Fruit fly (Drosophila melanogaster) whole organism, pupa: Measurements from ENCODE around the gene CG7728.

ENCODE experiments used
- CG10348 ChIP-seq: fragments of 200-800 bp; sonication (Bioruptor generic); IDR thresholded peaks from 2 replicates; pipeline ENCODE4 v1.3.6; 2022; ENCODE audit warnings: missing biosample characterization, missing genetic modification characterization
- CG12605 ChIP-seq: fragments of 200-800 bp; sonication (Bioruptor generic); IDR thresholded peaks from 2 replicates; pipeline ENCODE4 v1.3.6; 2022; ENCODE audit warnings: missing biosample characterization, missing genetic modification characterization
- CG13204 ChIP-seq: fragments of 200-800 bp; sonication (Bioruptor generic); optimal IDR thresholded peaks from 2 replicates; lab custom pipeline; 2018; ENCODE audit warnings: missing biosample characterization, mild to moderate bottlenecking, missing genetic modification characterization, moderate library complexity
- CG14655 ChIP-seq: fragments of 200-800 bp; sonication (Bioruptor generic); optimal IDR thresholded peaks from 3 replicates; lab custom pipeline; 2017; ENCODE audit warnings: mild to moderate bottlenecking, missing biosample characterization, missing genetic modification reagents, missing genetic modification characterization
- CG15710 ChIP-seq: fragments of 200-800 bp; sonication (Bioruptor generic); optimal IDR thresholded peaks from 2 replicates; lab custom pipeline; 2018; ENCODE audit warnings: missing biosample characterization, mild to moderate bottlenecking, missing genetic modification characterization, moderate library complexity
- CG17806 ChIP-seq: fragments of 200-800 bp; sonication (Bioruptor generic); optimal IDR thresholded peaks from 2 replicates; lab custom pipeline; 2018; ENCODE audit warnings: missing biosample characterization, mild to moderate bottlenecking, missing genetic modification characterization, moderate library complexity
- CG32121 ChIP-seq: fragments of 200-800 bp; sonication (Bioruptor generic); IDR thresholded peaks from 2 replicates; pipeline ENCODE4 v1.3.6; 2022; ENCODE audit warnings: missing biosample characterization, missing genetic modification characterization
- CG34367 ChIP-seq: fragments of 200-800 bp; sonication (Bioruptor generic); optimal IDR thresholded peaks from 2 replicates; lab custom pipeline; 2018; ENCODE audit warnings: missing biosample characterization, mild to moderate bottlenecking, missing genetic modification characterization
- CG4496 ChIP-seq: fragments of 200-800 bp; sonication (Bioruptor generic); IDR thresholded peaks from 3 replicates; pipeline ENCODE4 v1.3.6; 2022; ENCODE audit warnings: missing biosample characterization, missing genetic modification characterization
- CG8159 ChIP-seq: fragments of 200-800 bp; sonication (Bioruptor generic); optimal IDR thresholded peaks from 3 replicates; lab custom pipeline; 2018; ENCODE audit warnings: missing biosample characterization, mild to moderate bottlenecking, missing genetic modification characterization, moderate library complexity
- CG8301 ChIP-seq: fragments of 200-800 bp; sonication (Bioruptor generic); optimal IDR thresholded peaks from 2 replicates; lab custom pipeline; 2018; ENCODE audit warnings: missing biosample characterization, mild to moderate bottlenecking, missing genetic modification characterization
- CG9948 ChIP-seq: fragments of 200-800 bp; sonication (Bioruptor generic); optimal IDR thresholded peaks from 2 replicates; lab custom pipeline; 2018; ENCODE audit warnings: missing biosample characterization, mild to moderate bottlenecking, missing genetic modification characterization, moderate library complexity
- D1 ChIP-seq: fragments of 200-800 bp; sonication (Bioruptor generic); optimal IDR thresholded peaks from 2 replicates; lab custom pipeline; 2018; ENCODE audit warnings: missing biosample characterization, mild to moderate bottlenecking, missing genetic modification characterization, moderate library complexity
- EcR ChIP-seq: fragments of 200-800 bp; sonication (Bioruptor generic); optimal IDR thresholded peaks from 3 replicates; lab custom pipeline; 2019; ENCODE audit warnings: missing biosample characterization, missing genetic modification characterization, mild to moderate bottlenecking, moderate library complexity, missing genetic modification reagents
- Ets98B ChIP-seq: fragments of 200-800 bp; sonication (Bioruptor generic); IDR thresholded peaks from 2 replicates; pipeline ENCODE4 v1.3.6; 2022; ENCODE audit warnings: missing biosample characterization, missing genetic modification characterization
- Pif1A ChIP-seq: fragments of 200-800 bp; sonication (Bioruptor generic); optimal IDR thresholded peaks from 3 replicates; lab custom pipeline; 2016; ENCODE audit warnings: missing biosample characterization, missing genetic modification characterization
- Pif1B ChIP-seq: fragments of 200-800 bp; sonication (Bioruptor generic); optimal IDR thresholded peaks from 3 replicates; lab custom pipeline; 2016; ENCODE audit warnings: missing biosample characterization, missing genetic modification characterization
- Snoo ChIP-seq: fragments of 200-800 bp; sonication (Bioruptor generic); optimal IDR thresholded peaks from 3 replicates; lab custom pipeline; 2017; ENCODE audit warnings: missing biosample characterization, mild to moderate bottlenecking, missing genetic modification characterization, inconsistent platforms
- fd96Ca ChIP-seq: fragments of 200-800 bp; sonication (Bioruptor generic); IDR thresholded peaks from 3 replicates; pipeline ENCODE4 v1.3.6; 2022; ENCODE audit warnings: missing biosample characterization, missing genetic modification characterization
- gl ChIP-seq: fragments of 200-800 bp; sonication (Bioruptor generic); optimal IDR thresholded peaks from 2 replicates; lab custom pipeline; 2018; ENCODE audit warnings: missing biosample characterization, mild to moderate bottlenecking, missing genetic modification characterization
- rn ChIP-seq: fragments of 200-800 bp; sonication (Bioruptor generic); IDR thresholded peaks from 2 replicates; pipeline ENCODE4 v1.3.6; 2022; ENCODE audit warnings: missing biosample characterization, missing genetic modification characterization

The CG7728 gene

DNA sequence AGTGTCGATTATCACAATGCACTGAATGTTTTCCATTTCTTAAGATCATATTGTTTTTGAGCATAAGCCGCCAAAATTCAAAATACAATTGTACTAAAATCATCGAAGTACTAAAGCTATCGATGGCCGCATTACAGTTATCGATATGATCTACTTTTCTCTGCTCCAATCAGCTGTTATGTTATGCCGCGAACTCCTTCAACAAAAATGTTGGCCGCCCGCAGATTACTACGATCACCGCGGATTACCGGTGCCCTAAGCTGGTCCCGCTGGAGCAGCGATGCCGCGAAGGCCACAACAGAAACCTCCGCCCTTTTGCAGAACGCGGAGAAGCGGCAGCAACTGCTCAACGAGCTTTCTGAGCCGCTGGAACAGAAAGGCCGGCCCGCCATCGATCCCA is 19.2 kb downstream of the CG7728 start, which contains the start of gene beg:
Gene beg, plus strand, starts transcription at position 177 of the 400 bp plus-strand sequence.
- TF ChIP-seq CG13204 (GFP tag; lab: Kevin White, UChicago) = no peak
- TF ChIP-seq Snoo = no peak
- no peak for TF ChIP-seq Pif1B (GFP tag; lab: Kevin White, UChicago)
- no peak for TF ChIP-seq CG14655 (GFP tag; lab: Kevin White, UChicago)
- TF ChIP-seq Pif1A (GFP tag; lab: Kevin White, UChicago) = no peak
- no peak for TF ChIP-seq fd96Ca
- TF ChIP-seq CG4496 = no peak
- TF ChIP-seq CG15710 (tag; lab: Kevin White, UChicago) = no peak
- TF ChIP-seq gl (tag; lab: Kevin White, UChicago) = no peak
- TF ChIP-seq CG12605 = no peak
- TF ChIP-seq EcR (GFP tag; lab: Kevin White, UChicago) = no peak
- no peak for TF ChIP-seq CG10348
- TF ChIP-seq CG9948 (tag; lab: Kevin White, UChicago) = no peak
- TF ChIP-seq CG34367 (tag; lab: Kevin White, UChicago) = no peak
- TF ChIP-seq CG8159 (tag; lab: Kevin White, UChicago) = no peak
- no peak for TF ChIP-seq Ets98B

DNA sequence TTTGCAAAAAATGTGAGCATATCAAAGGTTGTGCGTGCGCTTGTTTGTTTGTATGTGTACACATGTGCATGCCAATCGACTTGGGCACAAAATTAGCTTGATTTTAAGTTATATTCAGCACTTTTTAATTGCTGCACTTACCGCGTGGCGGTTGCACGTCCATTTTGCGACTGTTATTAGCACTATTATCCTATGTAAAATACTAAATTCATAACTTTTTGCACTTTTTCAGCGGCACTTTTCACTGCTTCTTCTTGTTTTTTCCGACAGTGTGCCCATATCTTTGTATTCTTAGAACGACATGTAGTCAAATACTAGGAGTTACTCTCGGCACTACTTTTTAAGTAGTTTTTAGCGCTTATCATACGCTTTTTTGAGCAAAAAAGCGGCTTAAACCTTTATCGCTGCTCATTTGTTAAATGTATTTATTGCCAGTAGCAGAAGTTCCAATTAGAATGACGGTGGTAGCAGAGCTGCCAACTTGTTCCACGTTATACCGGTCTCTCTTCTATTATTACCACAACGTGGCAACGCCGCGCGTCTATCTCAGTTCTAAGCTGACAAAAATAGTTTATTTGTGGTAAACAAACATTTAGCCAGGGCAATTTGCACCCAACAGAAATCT is 26.1 kb downstream of the CG7728 start, which contains the start of the genes scaf6 and Papst2:
Gene scaf6, minus strand, starts transcription at position 278 of the 625 bp plus-strand sequence.
Gene Papst2, plus strand, starts transcription at position 501 of the 625 bp plus-strand sequence.
- no peak for TF ChIP-seq gl (tag; lab: Kevin White, UChicago)
- peak; percentile 8 for TF ChIP-seq Snoo
- TF ChIP-seq CG13204 (GFP tag; lab: Kevin White, UChicago) = no peak
- no peak for TF ChIP-seq CG8159 (tag; lab: Kevin White, UChicago)

DNA sequence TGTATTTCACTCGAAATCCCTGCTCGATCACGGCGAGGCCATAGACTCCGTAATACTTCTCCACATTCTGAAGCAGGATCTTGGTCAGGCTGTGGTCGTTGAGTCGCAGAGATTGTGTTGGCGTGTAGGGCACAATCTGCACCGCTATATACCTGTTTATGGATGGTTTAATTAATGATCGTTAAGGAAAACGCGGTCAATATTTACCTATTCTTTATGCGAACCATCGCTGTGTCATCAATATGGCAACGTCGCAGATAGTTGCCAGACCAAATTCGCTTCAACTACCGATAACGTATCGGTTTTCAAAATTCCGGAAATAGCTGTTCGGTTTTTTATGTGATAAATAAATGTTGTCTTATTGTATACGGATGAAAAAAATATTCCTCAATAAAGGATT is 28.5 kb downstream of the CG7728 start, which contains the start of gene Pop5:
Gene Pop5, minus strand, starts transcription at position 240 of the 400 bp plus-strand sequence.
- TF ChIP-seq rn (GFP tag; lab: Robert Waterston, UW) = no peak
- no peak for TF ChIP-seq CG15710 (tag; lab: Kevin White, UChicago)
- TF ChIP-seq EcR (GFP tag; lab: Kevin White, UChicago) = no peak
- TF ChIP-seq fd96Ca = no peak
- TF ChIP-seq CG14655 (GFP tag; lab: Kevin White, UChicago) = no peak
- TF ChIP-seq gl (tag; lab: Kevin White, UChicago) = peak; percentile 0

DNA sequence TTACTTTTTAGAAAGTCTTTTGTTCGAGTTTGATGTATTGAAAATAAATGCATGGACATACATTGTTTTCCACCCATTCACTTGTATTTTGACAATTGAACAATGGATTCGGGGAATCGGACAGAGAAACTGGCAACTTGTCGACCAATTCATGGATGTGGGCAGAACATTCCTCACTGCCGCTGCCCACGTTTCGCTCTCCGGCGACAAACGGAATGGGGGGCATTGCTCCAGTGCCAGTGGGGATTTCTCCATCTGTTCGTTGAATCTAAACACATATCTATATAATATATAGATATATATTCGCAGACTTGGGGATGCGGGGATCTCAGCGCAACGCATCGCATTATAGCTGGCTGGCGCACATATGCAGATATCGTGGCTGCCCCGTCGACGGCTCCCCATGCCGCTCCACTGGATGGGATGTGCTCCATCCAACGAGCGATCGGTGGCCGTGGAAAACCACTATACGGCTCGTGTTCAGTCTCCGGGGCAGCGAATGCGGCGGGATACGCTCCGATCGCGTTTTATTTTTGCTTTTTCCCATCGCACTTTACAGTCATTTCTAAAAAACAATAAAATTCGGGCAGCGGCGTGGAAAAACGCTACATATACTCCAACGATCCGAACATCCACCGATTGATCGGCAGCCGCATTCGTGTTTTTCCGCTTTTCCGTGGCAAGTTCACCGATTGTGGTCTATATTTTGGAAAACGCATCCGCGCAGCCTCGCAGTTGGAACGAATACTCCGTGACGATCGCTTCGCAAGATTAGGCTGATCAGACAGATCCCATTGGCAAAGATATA is 29.3 kb downstream of the CG7728 start, which contains the start of gene TpnC73F:
Gene TpnC73F, plus strand, starts transcription at position 633 of the 808 bp plus-strand sequence.
- TF ChIP-seq CG14655 (GFP tag; lab: Kevin White, UChicago) (peak; percentile 96), CG10348 (no peak), fd96Ca (no peak), CG32121 (peak; percentile 28; the same call in 1 of the 2 replicates)

DNA sequence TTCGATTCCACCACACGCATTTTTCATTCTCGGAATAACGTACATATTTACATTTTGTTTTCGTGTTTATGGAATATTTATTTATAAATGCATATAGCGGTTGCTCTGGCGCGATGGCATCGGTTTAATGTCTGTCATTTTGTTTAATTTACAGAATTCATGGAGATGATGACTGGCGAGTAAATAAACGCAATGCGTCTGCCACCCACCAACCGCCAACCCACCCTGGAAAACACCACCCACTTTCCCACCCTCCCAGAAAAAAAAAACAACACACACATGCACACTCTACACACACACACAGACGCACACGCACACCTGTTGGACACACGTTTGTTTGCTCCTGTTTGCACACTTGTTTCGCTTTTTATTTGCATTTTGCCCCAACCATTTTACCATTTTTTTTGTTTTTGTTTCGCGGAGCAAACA is 31.5 kb downstream of the CG7728 start:
- TF ChIP-seq CG12605 (peak; percentile 39; the same call in 1 of the 2 replicates), rn (GFP tag; lab: Robert Waterston, UW) (no peak), CG17806 (tag; lab: Kevin White, UChicago) (no peak), D1 (no peak), CG8301 (tag; lab: Kevin White, UChicago) (no peak), CG34367 (tag; lab: Kevin White, UChicago) (no peak), EcR (GFP tag; lab: Kevin White, UChicago) (no peak), fd96Ca (no peak), CG4496 (0 out of 3 replicates have a peak, but pooled peaks have one; percentile 51), Ets98B (0 out of 2 replicates have a peak, but pooled peaks have one; percentile 23), CG14655 (GFP tag; lab: Kevin White, UChicago) (peak; percentile 30), CG32121 (no peak), Snoo (no peak), Pif1A (GFP tag; lab: Kevin White, UChicago) (no peak)

DNA sequence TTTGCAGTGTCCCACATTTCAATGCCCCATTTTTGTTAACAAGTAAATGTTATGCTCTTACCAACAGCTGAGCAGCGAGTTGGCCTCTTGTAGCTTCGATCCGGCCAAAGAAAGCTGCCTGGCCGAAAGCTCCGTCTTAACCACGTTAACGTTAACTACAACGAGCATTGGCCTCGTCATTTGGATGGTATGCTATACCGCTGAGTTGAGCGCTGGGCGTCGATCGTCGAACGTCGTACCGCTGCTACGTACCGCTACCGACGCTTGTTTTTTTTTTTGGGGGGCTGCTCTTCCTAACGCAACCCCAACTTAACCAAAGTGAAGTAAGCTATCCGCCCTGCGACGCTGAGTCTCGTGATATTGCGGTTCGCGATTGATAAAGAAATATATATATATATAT is 33.0 kb downstream of the CG7728 start, which contains the start of gene rogdi:
Gene rogdi, plus strand, starts transcription at position 199 of the 400 bp plus-strand sequence.
- TF ChIP-seq CG4496 (no peak), CG13204 (GFP tag; lab: Kevin White, UChicago) (no peak), CG9948 (tag; lab: Kevin White, UChicago) (no peak), rn (GFP tag; lab: Robert Waterston, UW) (no peak), Pif1B (GFP tag; lab: Kevin White, UChicago) (no peak), D1 (no peak), CG15710 (tag; lab: Kevin White, UChicago) (no peak), CG14655 (GFP tag; lab: Kevin White, UChicago) (no peak), CG8301 (tag; lab: Kevin White, UChicago) (no peak), Snoo (no peak), fd96Ca (no peak), Ets98B (no peak), CG8159 (tag; lab: Kevin White, UChicago) (no peak)
